Fruit fly (Drosophila melanogaster): Measurements from ENCODE around the gene CG13031.
A peak's percentile ranks its signal among the peaks of the same experiment; 100 is the strongest.

The CG13031 gene

dm6 chr3L:16765647-16766628, 41.3 kb downstream of the CG13031 start, which contains the start of gene Nrt:
Gene Nrt (plus strand): TSS chr3L:16766072.
- TF ChIP-seq EcR (GFP tag; optimal IDR thresholded peaks at IDR 0.05) = peak; percentile 38
- no peak for TF ChIP-seq CG10348 (GFP tag; IDR thresholded peaks at IDR 0.05)
- peak; percentile 65 for TF ChIP-seq CG14655 (GFP tag; optimal IDR thresholded peaks at IDR 0.05)
- peak; percentile 65; the same call in 1 of the 2 replicates for TF ChIP-seq CG32121 (GFP tag; IDR thresholded peaks at IDR 0.05)
- TF ChIP-seq CG15710 (tag; optimal IDR thresholded peaks at IDR 0.05) = peak; percentile 61
- peak; percentile 29 for TF ChIP-seq CG13204 (GFP tag; optimal IDR thresholded peaks at IDR 0.05)
- TF ChIP-seq CG8159 (tag; optimal IDR thresholded peaks at IDR 0.05) = peak; percentile 77
- peak; percentile 67 for TF ChIP-seq CG17806 (tag; optimal IDR thresholded peaks at IDR 0.05)
- TF ChIP-seq CG12605 (GFP tag; IDR thresholded peaks at IDR 0.05) = peak; percentile 86
- TF ChIP-seq gl (tag; optimal IDR thresholded peaks at IDR 0.05) = peak; percentile 47
- peak; percentile 64 for TF ChIP-seq CG8301 (tag; optimal IDR thresholded peaks at IDR 0.05)
- peak; percentile 8; the same call in 1 of the 3 replicates for TF ChIP-seq fd96Ca (GFP tag; IDR thresholded peaks at IDR 0.05)
- TF ChIP-seq CG4496 (GFP tag; IDR thresholded peaks at IDR 0.05) = peak; percentile 63; the same call in 1 of the 3 replicates
- TF ChIP-seq D1 (tag; optimal IDR thresholded peaks at IDR 0.05) = no peak
- peak; percentile 60 for TF ChIP-seq Ets98B (GFP tag; IDR thresholded peaks at IDR 0.05)
- TF ChIP-seq rn (GFP tag; IDR thresholded peaks at IDR 0.05) = no peak
- peak; percentile 38 for TF ChIP-seq CG9948 (tag; optimal IDR thresholded peaks at IDR 0.05)
- peak; percentile 36 for TF ChIP-seq Snoo (tag; optimal IDR thresholded peaks at IDR 0.05)
- peak; percentile 69 for TF ChIP-seq Pif1B (GFP tag; optimal IDR thresholded peaks at IDR 0.05)
- peak; percentile 68 for TF ChIP-seq CG34367 (tag; optimal IDR thresholded peaks at IDR 0.05)
- TF ChIP-seq Pif1A (GFP tag; optimal IDR thresholded peaks at IDR 0.05) = peak; percentile 72

DNA sequence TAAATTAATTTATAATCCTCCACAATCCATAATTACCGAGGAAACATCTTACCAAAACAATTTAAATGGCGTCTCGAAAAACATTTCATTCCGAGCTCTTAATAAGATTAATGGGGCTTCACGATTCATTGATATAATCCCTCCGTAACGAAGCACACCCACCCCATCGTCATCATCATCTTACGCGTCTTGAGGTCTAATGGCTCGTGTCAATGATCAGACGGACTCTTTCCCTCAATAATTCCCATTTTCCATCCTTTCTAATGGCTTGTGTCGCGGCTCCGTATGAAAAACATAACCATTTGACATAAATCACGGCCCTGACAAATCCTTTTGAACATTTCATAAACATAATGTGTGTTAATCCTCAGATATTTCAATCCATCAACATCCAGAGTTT, 42.2 kb downstream of the CG13031 start:
- TF ChIP-seq D1 (tag; optimal IDR thresholded peaks at IDR 0.05) = no peak
- TF ChIP-seq Snoo (tag; optimal IDR thresholded peaks at IDR 0.05) = no peak
- no peak for TF ChIP-seq CG15710 (tag; optimal IDR thresholded peaks at IDR 0.05)
- TF ChIP-seq CG8301 (tag; optimal IDR thresholded peaks at IDR 0.05) = no peak
- TF ChIP-seq CG10348 (GFP tag; IDR thresholded peaks at IDR 0.05) = no peak
- no peak for TF ChIP-seq rn (GFP tag; IDR thresholded peaks at IDR 0.05)
- TF ChIP-seq CG17806 (tag; optimal IDR thresholded peaks at IDR 0.05) = no peak
- TF ChIP-seq CG13204 (GFP tag; optimal IDR thresholded peaks at IDR 0.05) = no peak
- no peak for TF ChIP-seq CG8159 (tag; optimal IDR thresholded peaks at IDR 0.05)
- no peak for TF ChIP-seq CG9948 (tag; optimal IDR thresholded peaks at IDR 0.05)
- TF ChIP-seq EcR (GFP tag; optimal IDR thresholded peaks at IDR 0.05) = no peak
- no peak for TF ChIP-seq Pif1B (GFP tag; optimal IDR thresholded peaks at IDR 0.05)
- TF ChIP-seq CG34367 (tag; optimal IDR thresholded peaks at IDR 0.05) = no peak
- no peak for TF ChIP-seq fd96Ca (GFP tag; IDR thresholded peaks at IDR 0.05)
- TF ChIP-seq Pif1A (GFP tag; optimal IDR thresholded peaks at IDR 0.05) = no peak
- no peak for TF ChIP-seq CG4496 (GFP tag; IDR thresholded peaks at IDR 0.05)
- TF ChIP-seq gl (tag; optimal IDR thresholded peaks at IDR 0.05) = no peak
- TF ChIP-seq CG32121 (GFP tag; IDR thresholded peaks at IDR 0.05) = no peak
- no peak for TF ChIP-seq Ets98B (GFP tag; IDR thresholded peaks at IDR 0.05)
- no peak for TF ChIP-seq CG12605 (GFP tag; IDR thresholded peaks at IDR 0.05)

DNA sequence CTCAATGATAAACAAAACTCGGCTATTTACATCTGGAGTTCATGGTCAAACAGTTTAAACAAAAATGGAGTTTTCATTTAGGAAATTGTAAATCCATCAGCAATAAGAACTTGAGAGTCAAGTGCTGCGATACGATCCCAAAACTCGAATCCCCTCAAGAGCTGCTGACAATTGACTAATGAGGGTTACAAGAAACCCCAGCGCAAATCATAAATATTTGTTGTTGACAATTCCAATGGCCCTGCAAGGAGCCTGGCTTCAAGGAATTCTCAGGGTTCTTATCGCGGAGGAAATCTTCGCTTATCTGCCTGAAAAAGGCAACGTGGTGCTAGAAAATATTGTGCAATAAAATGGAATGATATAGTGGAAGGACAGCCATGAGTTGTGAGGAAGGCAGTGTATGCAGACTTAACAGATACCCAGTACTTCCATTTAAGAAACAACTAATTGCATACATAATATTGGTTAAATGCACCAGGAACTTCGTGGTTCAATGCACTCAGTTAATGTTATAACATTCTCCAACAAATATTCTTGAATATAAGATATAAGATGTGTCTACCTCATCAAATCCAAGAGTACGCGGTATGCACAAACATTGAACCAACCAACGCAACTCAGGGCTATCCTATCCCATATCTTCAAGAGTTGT, 43.5 kb downstream of the CG13031 start:
- TF ChIP-seq CG17806 (tag; optimal IDR thresholded peaks at IDR 0.05) (peak; percentile 38), Snoo (tag; optimal IDR thresholded peaks at IDR 0.05) (no peak), rn (GFP tag; IDR thresholded peaks at IDR 0.05) (no peak), CG14655 (GFP tag; optimal IDR thresholded peaks at IDR 0.05) (peak; percentile 39), CG8159 (tag; optimal IDR thresholded peaks at IDR 0.05) (peak; percentile 42), CG8301 (tag; optimal IDR thresholded peaks at IDR 0.05) (peak; percentile 19), CG15710 (tag; optimal IDR thresholded peaks at IDR 0.05) (no peak), CG12605 (GFP tag; IDR thresholded peaks at IDR 0.05) (no peak), CG9948 (tag; optimal IDR thresholded peaks at IDR 0.05) (peak; percentile 5)

dm6 chr3L:16769866-16770265, 45.2 kb downstream of the CG13031 start:
- TF ChIP-seq CG32121 (GFP tag; IDR thresholded peaks at IDR 0.05) (0 out of 2 replicates have a peak, but pooled peaks have one; percentile 11), CG13204 (GFP tag; optimal IDR thresholded peaks at IDR 0.05) (peak; percentile 56), CG34367 (tag; optimal IDR thresholded peaks at IDR 0.05) (peak; percentile 5), CG8159 (tag; optimal IDR thresholded peaks at IDR 0.05) (peak; percentile 4), fd96Ca (GFP tag; IDR thresholded peaks at IDR 0.05) (0 out of 3 replicates have a peak, but pooled peaks have one; percentile 40), CG4496 (GFP tag; IDR thresholded peaks at IDR 0.05) (peak; percentile 63), CG14655 (GFP tag; optimal IDR thresholded peaks at IDR 0.05) (peak; percentile 14), D1 (tag; optimal IDR thresholded peaks at IDR 0.05) (no peak), CG9948 (tag; optimal IDR thresholded peaks at IDR 0.05) (no peak), CG17806 (tag; optimal IDR thresholded peaks at IDR 0.05) (no peak), CG10348 (GFP tag; IDR thresholded peaks at IDR 0.05) (no peak), CG8301 (tag; optimal IDR thresholded peaks at IDR 0.05) (no peak), EcR (GFP tag; optimal IDR thresholded peaks at IDR 0.05) (no peak), Pif1B (GFP tag; optimal IDR thresholded peaks at IDR 0.05) (no peak), Ets98B (GFP tag; IDR thresholded peaks at IDR 0.05) (no peak), CG12605 (GFP tag; IDR thresholded peaks at IDR 0.05) (no peak), Pif1A (GFP tag; optimal IDR thresholded peaks at IDR 0.05) (no peak), CG15710 (tag; optimal IDR thresholded peaks at IDR 0.05) (no peak)

Measured in whole organism, pupa.